Worm (Caenorhabditis elegans) whole organism, L4/young adult: ENCODE data around the gene fbxb-61.
"Not testable (repeated sequence)": the region's sequence is repeated elsewhere in the genome, so short reads cannot be mapped to it uniquely, and the experiment has no call there.

Experiments used
- W03F9.2 ChIP-seq: fragments of 150-350 bp; optimal IDR thresholded peaks from 2 replicates; lab custom pipeline; 2014; ENCODE audit warnings: missing biosample characterization, missing genetic modification characterization
- dao-5 ChIP-seq: sonication (generic microtip); optimal IDR thresholded peaks from 2 replicates; lab custom pipeline; 2016; ENCODE audit warnings: missing genotype, missing genetic modification characterization, moderate library complexity, missing compliant biosample characterization
- him-1 ChIP-seq: sonication (generic microtip); optimal IDR thresholded peaks from 2 replicates; lab custom pipeline; 2016; ENCODE audit warnings: missing genotype, missing genetic modification reagents, missing genetic modification characterization, missing compliant biosample characterization

The fbxb-61 gene

DNA sequence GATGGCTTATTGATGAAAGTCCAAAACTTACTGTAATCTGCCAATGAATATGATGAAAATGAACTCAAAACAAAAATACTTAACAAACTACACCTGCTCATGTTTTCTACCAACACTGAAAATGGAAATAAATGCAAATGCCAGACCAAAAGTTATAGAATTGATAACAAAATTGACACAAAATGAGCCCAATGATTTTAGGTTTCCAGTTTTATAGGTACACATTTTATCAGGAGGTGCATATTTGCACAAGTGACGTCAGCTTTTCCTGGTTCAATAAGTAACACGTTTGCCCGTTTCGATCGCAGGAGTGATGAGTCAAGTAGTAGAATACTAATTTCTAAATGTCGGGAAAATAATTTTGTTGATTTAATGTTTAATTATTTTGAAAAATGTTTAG lies 7.2 kb upstream of the fbxb-61 start, which contains the start of gene F55C9.6:
F55C9.6 (minus strand) TSS at position 101 of the 400 bp plus-strand sequence.
- TF ChIP-seq dao-5 = no peak
- no peak for TF ChIP-seq him-1 (tag; lab: Kevin White, UChicago)
- no peak for TF ChIP-seq W03F9.2 (tag; lab: Kevin White, UChicago)

DNA sequence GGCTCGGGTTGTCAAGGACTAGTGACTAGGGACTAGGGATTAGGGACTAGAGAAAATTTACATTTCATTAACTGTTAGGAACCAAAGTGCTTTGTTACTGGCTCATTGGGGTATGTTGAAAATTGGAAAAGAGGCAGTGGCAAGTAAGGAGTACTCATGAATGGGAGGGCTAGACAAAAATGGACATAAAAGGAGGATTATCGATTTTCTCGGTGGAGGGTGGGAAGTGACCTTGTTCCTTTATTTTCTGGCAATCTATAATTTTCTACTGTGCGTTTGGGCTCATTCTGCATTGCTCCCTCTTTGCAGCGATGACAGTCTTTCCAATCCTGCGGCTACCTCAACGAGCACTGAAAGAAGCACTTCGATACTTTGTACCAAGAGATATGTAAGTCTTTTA lies 6.4 kb upstream of the fbxb-61 start, which contains the start of gene fbxb-60:
fbxb-60 (plus strand) TSS at position 301 of the 400 bp plus-strand sequence.
- no peak for TF ChIP-seq him-1 (tag; lab: Kevin White, UChicago)
- TF ChIP-seq dao-5 = no peak
- TF ChIP-seq W03F9.2 (tag; lab: Kevin White, UChicago) = no peak

ce11 chrV:19299262-19299661 lies 4.7 kb upstream of the fbxb-61 start, which contains the start of gene F55C9.14:
TSS of gene F55C9.14 (plus strand) at chrV:19299562.
- TF ChIP-seq him-1 (tag; lab: Kevin White, UChicago) = no peak
- no peak for TF ChIP-seq dao-5
- no peak for TF ChIP-seq W03F9.2 (tag; lab: Kevin White, UChicago)

DNA sequence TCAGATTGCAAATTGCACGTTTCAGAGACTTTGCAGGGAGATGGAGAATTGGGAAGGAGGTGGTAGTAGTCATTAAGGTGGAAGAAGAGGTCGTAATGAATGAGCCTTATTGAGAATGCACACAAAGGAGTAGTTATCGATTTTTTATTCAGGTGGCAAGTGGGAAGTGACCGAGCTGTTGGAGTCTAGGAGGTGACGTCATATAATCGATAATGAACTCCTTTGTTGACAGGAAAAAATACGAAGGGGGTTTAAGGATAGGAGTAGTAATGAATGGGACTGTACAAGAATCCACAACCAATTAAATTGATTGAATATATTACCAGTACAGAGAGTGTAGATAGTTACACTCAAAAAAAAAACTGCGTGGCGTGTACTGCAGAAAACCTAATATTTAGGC lies 2.0 kb upstream of the fbxb-61 start, which contains the start of gene fbxb-62:
fbxb-62 (minus strand) TSS at position 101 of the 400 bp plus-strand sequence.
- TF ChIP-seq dao-5 (no peak), him-1 (tag; lab: Kevin White, UChicago) (no peak), W03F9.2 (tag; lab: Kevin White, UChicago) (no peak)

ce11 chrV:19306906-19307305 lies 3.0 kb downstream of the fbxb-61 start, which contains the start of gene F55C9.15:
TSS of gene F55C9.15 (minus strand) at chrV:19307006.
- TF ChIP-seq dao-5 = no peak
- TF ChIP-seq him-1 (tag; lab: Kevin White, UChicago) = no peak
- no peak for TF ChIP-seq W03F9.2 (tag; lab: Kevin White, UChicago)

- TF ChIP-seq dao-5 (no peak), him-1 (tag; lab: Kevin White, UChicago) (no peak), W03F9.2 (tag; lab: Kevin White, UChicago) (no peak)
These were observed 4.2 kb downstream of the fbxb-61 start for ce11 chrV:19308137-19308536.

ce11 chrV:19309591-19309990 lies 5.7 kb downstream of the fbxb-61 start, which contains the start of gene F55C9.11:
TSS of gene F55C9.11 (minus strand) at chrV:19309691.
- TF ChIP-seq him-1 (tag; lab: Kevin White, UChicago) (no peak), W03F9.2 (tag; lab: Kevin White, UChicago) (no peak), dao-5 (no peak)

ce11 chrV:19311391-19311790 lies 7.5 kb downstream of the fbxb-61 start, which contains the start of gene C43D7.8:
TSS of gene C43D7.8 (minus strand) at chrV:19311491.
- no peak for TF ChIP-seq dao-5
- no peak for TF ChIP-seq W03F9.2 (tag; lab: Kevin White, UChicago)
- no peak for TF ChIP-seq him-1 (tag; lab: Kevin White, UChicago)

DNA sequence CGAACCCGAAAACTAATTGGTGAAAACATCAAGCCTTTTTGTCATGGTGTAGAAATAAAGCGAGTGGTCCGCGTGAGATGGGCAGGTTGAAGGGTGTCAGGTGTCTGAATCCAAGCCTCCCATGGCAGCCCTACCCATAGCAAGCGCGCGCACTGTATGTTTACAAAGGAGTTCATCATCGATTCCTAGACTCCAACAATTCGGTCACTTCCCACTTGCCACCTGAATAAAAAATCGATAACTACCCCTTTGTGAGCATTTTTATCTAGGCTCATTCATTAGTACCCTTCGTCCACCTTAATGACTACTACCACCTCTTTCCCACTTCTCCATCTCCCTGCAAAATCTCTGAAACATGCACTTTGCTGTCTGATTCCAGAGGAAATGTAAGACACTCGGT lies 9.1 kb downstream of the fbxb-61 start, which contains the start of gene fbxb-64:
fbxb-64 (plus strand) TSS at position 301 of the 400 bp plus-strand sequence.
- TF ChIP-seq dao-5 (no peak), him-1 (tag; lab: Kevin White, UChicago) (no peak), W03F9.2 (tag; lab: Kevin White, UChicago) (no peak)

- not testable (repeated sequence) for TF ChIP-seq dao-5; W03F9.2 (tag; lab: Kevin White, UChicago); him-1 (tag; lab: Kevin White, UChicago)
These were observed 13.1 kb downstream of the fbxb-61 start, which contains the start of gene srh-208 for ce11 chrV:19317058-19317457. TSS of gene srh-208 (plus strand) at chrV:19317358.

DNA sequence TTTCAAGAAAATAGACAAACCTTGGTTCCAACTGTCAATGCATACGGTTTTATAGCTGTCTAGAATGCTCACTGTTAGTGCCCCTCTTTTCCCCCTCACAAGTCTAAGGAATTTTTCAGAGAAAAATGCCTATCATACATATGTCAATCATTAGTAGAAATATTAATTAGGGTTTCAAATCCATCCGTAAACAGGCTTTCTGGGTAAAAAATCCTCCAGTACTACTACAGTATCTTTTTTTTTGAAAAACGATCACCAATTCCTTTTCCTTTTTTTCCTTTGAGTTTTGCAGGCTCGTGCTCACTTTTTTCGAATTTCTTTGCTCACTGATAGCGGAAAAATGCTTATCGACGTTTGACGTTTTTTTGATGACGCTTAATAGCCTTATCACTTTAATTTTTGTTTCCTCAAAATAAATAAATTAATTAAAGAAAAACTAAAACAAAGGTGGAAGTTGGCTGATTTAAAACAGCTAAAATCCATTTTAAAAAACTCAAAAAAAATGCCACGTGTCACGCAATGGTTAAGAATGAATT lies 15.6 kb downstream of the fbxb-61 start, which contains the start of gene C43D7.7:
C43D7.7 (minus strand) TSS at position 51 of the 536 bp plus-strand sequence.
- TF ChIP-seq W03F9.2 (tag; lab: Kevin White, UChicago) = no peak
- no peak for TF ChIP-seq him-1 (tag; lab: Kevin White, UChicago)
- TF ChIP-seq dao-5 = no peak

DNA sequence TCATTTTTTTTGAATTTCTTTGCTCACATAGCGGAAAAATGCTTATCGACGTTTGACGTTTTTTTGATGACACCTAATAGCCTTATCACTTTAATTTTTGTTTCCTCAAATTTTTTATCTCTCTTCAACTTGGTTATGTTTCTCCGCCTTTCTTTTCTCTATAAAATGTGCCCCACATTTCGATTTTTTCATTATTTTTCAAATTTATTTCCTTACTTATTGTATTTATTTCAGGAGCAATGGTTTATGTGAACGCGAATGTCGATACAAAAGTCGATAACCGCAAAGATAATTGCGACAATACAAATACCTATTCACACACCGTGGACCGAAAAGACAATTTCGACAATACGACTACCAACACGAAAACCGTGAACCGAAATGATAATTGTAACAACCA lies 16.5 kb downstream of the fbxb-61 start, which contains the start of gene sdz-6:
sdz-6 (plus strand) TSS at position 229 of the 400 bp plus-strand sequence.
- no peak for TF ChIP-seq him-1 (tag; lab: Kevin White, UChicago)
- no peak for TF ChIP-seq W03F9.2 (tag; lab: Kevin White, UChicago)
- TF ChIP-seq dao-5 = no peak

ce11 chrV:19322387-19322786 lies 18.5 kb downstream of the fbxb-61 start, which contains the start of gene C43D7.4:
TSS of gene C43D7.4 (minus strand) at chrV:19322487.
- TF ChIP-seq dao-5 (no peak), him-1 (tag; lab: Kevin White, UChicago) (no peak), W03F9.2 (tag; lab: Kevin White, UChicago) (no peak)

DNA sequence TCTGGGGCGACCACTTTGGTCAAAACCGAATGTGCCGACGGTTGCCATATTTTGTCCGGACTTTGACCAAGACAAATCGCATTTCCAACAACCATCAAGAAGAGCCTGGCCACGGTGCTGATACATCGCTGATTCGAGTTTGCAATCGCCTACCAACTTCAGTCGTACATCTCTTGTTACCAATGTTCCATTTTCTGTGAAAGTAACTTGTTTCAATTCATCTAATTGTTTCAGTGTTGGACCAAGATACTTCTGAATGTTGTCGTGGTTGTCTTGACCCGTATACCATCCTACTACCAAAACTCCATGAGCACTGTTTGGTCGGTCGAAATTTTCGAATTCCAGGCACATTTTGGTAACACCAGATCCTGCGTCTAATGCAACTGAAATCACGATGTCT lies 21.5 kb downstream of the fbxb-61 start:
- TF ChIP-seq him-1 (tag; lab: Kevin White, UChicago) = no peak
- TF ChIP-seq dao-5 = no peak
- TF ChIP-seq W03F9.2 (tag; lab: Kevin White, UChicago) = no peak
